Worm (Caenorhabditis elegans): Measurements from ENCODE around the gene nape-2.
A peak's percentile ranks its signal among the peaks of the same experiment; 100 is the strongest.

nape-2 gene

ce11 chrIV:3743748-3744147 lies 5.0 kb upstream of the nape-2 start, which contains the start of gene siah-1:
Gene siah-1 (plus strand): TSS chrIV:3744048.
- peak in 1 of 2 experiments; percentile 42 for TF ChIP-seq lin-35 (GFP tag; optimal IDR thresholded peaks at IDR 0.05)
- no peak for TF ChIP-seq ceh-90 (tag; optimal IDR thresholded peaks at IDR 0.05)

ce11 chrIV:3742426-3742839 lies 3.7 kb upstream of the nape-2 start:
- TF ChIP-seq xbp-1 (tag; optimal IDR thresholded peaks at IDR 0.05) (peak; percentile 76), grh-1 (GFP tag; IDR thresholded peaks at IDR 0.05) (peak; percentile 27; the same call in 1 of the 2 replicates), unc-86 (tag; optimal IDR thresholded peaks at IDR 0.05) (peak; percentile 74), mdl-1 (tag; optimal IDR thresholded peaks at IDR 0.05) (peak in 1 of 2 experiments; percentile 81), egl-27 (tag; optimal IDR thresholded peaks at IDR 0.05) (peak in 1 of 2 experiments; percentile 70), C04F5.9 (tag; optimal IDR thresholded peaks at IDR 0.05) (no peak), swsn-7 (tag; optimal IDR thresholded peaks at IDR 0.05) (peak; percentile 89), efl-3 (GFP tag; optimal IDR thresholded peaks at IDR 0.05) (no peak), snu-23 (GFP tag; optimal IDR thresholded peaks at IDR 0.05) (peak; percentile 94), pax-3 (tag; optimal IDR thresholded peaks at IDR 0.05) (peak; percentile 24), snpc-4 (tag; optimal IDR thresholded peaks at IDR 0.05) (peak; percentile 61), ama-1 (optimal IDR thresholded peaks at IDR 0.05) (peak; percentile 19), mep-1 (tag; optimal IDR thresholded peaks at IDR 0.05) (peak; percentile 82), hlh-4 (tag; optimal IDR thresholded peaks at IDR 0.05) (no peak), ceh-63 (GFP tag; optimal IDR thresholded peaks at IDR 0.05) (no peak), nhr-12 (tag; optimal IDR thresholded peaks at IDR 0.05) (no peak), tlp-1 (tag; optimal IDR thresholded peaks at IDR 0.05) (no peak), lin-13 (GFP tag; optimal IDR thresholded peaks at IDR 0.05) (peak; percentile 76), fos-1 (tag; optimal IDR thresholded peaks at IDR 0.05) (peak; percentile 84), zag-1 (tag; optimal IDR thresholded peaks at IDR 0.05) (no peak), unc-62 (GFP tag; optimal IDR thresholded peaks at IDR 0.05) (no peak), mef-2 (tag; optimal IDR thresholded peaks at IDR 0.05) (peak; percentile 53), ceh-90 (tag; optimal IDR thresholded peaks at IDR 0.05) (no peak), ets-5 (GFP tag; IDR thresholded peaks at IDR 0.05) (no peak), nhr-20 (tag; optimal IDR thresholded peaks at IDR 0.05) (peak; percentile 89), F16B12.6 (tag; optimal IDR thresholded peaks at IDR 0.05) (peak; percentile 46), alr-1 (tag; optimal IDR thresholded peaks at IDR 0.05; ENCODE audit: borderline replicate concordance) (no peak), vab-15 (tag; optimal IDR thresholded peaks at IDR 0.05) (no peak), fkh-4 (tag; optimal IDR thresholded peaks at IDR 0.05; ENCODE audit: borderline replicate concordance) (no peak), ztf-4 (tag; optimal IDR thresholded peaks at IDR 0.05) (peak; percentile 86), nhr-28 (tag; optimal IDR thresholded peaks at IDR 0.05) (no peak), aha-1 (tag; optimal IDR thresholded peaks at IDR 0.05) (peak; percentile 39), tbx-2 (tag; optimal IDR thresholded peaks at IDR 0.05) (peak; percentile 83), lin-14 (GFP tag; optimal IDR thresholded peaks at IDR 0.05) (peak; percentile 98), isw-1 (GFP tag; IDR thresholded peaks at IDR 0.05) (peak; percentile 71), blmp-1 (tag; optimal IDR thresholded peaks at IDR 0.05) (peak; percentile 88), lin-39 (tag; optimal IDR thresholded peaks at IDR 0.05) (peak; percentile 58), nhr-90 (tag; optimal IDR thresholded peaks at IDR 0.05; ENCODE audit: poor library complexity) (peak; percentile 75), lir-3 (tag; optimal IDR thresholded peaks at IDR 0.05; ENCODE audit: poor library complexity) (peak; percentile 57), fkh-10 (GFP tag; optimal IDR thresholded peaks at IDR 0.05) (peak; percentile 7), ceh-82 (tag; optimal IDR thresholded peaks at IDR 0.05) (peak; percentile 59 to 70 (median 60)), irx-1 (tag; optimal IDR thresholded peaks at IDR 0.05) (peak; percentile 73), efl-1 (optimal IDR thresholded peaks at IDR 0.05) (peak; percentile 83 to 93), efl-1 (GFP tag; optimal IDR thresholded peaks at IDR 0.05 in 1 of 2) (peak; percentile 57 to 95), ceh-8 (GFP tag; optimal IDR thresholded peaks at IDR 0.05) (peak; percentile 58), aly-2 (tag; optimal IDR thresholded peaks at IDR 0.05) (peak; percentile 57), nhr-47 (tag; optimal IDR thresholded peaks at IDR 0.05) (peak; percentile 86), hlh-17 (GFP tag; optimal IDR thresholded peaks at IDR 0.05; ENCODE audit: borderline replicate concordance) (no peak), sox-4 (tag; optimal IDR thresholded peaks at IDR 0.05) (peak; percentile 47), lin-35 (GFP tag; optimal IDR thresholded peaks at IDR 0.05) (peak; percentile 75 to 81), nhr-19 (GFP tag; conservative IDR thresholded peaks at IDR 0.05) (peak; percentile 84)

All from whole organism, L1 larva.